Worm (Caenorhabditis elegans) whole organism, L4 larva: ENCODE results near the gene D1044.4.

ENCODE experiments used
- F49E8.2 ChIP-seq: sonication (generic microtip); optimal IDR thresholded peaks from 2 replicates; lab custom pipeline; 2016; ENCODE audit warnings: missing compliant biosample characterization, mild to moderate bottlenecking, missing genetic modification characterization, borderline replicate concordance
- T20F7.1 ChIP-seq: fragments of 200-800 bp; sonication (Bioruptor generic); optimal IDR thresholded peaks from 2 replicates; lab custom pipeline; 2018; ENCODE audit warnings: mild to moderate bottlenecking, missing genetic modification characterization, missing compliant biosample characterization
- Y105C5A.15 ChIP-seq: fragments of 200-800 bp; sonication (Bioruptor generic); IDR thresholded peaks from 2 replicates; pipeline ENCODE4 v1.3.6; 2022; ENCODE audit warnings: missing genetic modification characterization, missing compliant biosample characterization
- Y48G9A.11 ChIP-seq: fragments of 200-800 bp; sonication (Bioruptor generic); IDR thresholded peaks from 2 replicates; pipeline ENCODE4 v1.3.6; 2022; ENCODE audit warnings: missing genetic modification reagents, missing genetic modification characterization, missing compliant biosample characterization
- Y5F2A.4 ChIP-seq: fragments of 200-800 bp; sonication (Bioruptor generic); optimal IDR thresholded peaks from 2 replicates; lab custom pipeline; 2018; ENCODE audit warnings: mild to moderate bottlenecking, missing genetic modification characterization, missing compliant biosample characterization
- ZK337.2 ChIP-seq: fragments of 200-800 bp; sonication (Bioruptor generic); IDR thresholded peaks from 2 replicates; pipeline ENCODE4 v1.3.6; 2022; ENCODE audit warnings: missing genetic modification reagents, missing genetic modification characterization, missing compliant biosample characterization
- aha-1 ChIP-seq: fragments of 150-350 bp; peaks from one replicate; lab custom pipeline; 2014; ENCODE audit warnings: missing biosample characterization, missing genetic modification characterization
- attf-4 ChIP-seq: sonication (generic microtip); optimal IDR thresholded peaks from 3 replicates; lab custom pipeline; 2017; ENCODE audit warnings: missing biosample characterization, missing genetic modification characterization
- ceh-82 ChIP-seq: sonication (generic microtip); optimal IDR thresholded peaks from 2 replicates; lab custom pipeline; 2017; ENCODE audit warnings: missing biosample characterization, missing genetic modification characterization
- daf-16 ChIP-seq, 3 experiments: sonication (generic microtip); optimal IDR thresholded peaks; 2 replicates each; lab custom pipeline; 2016 to 2017; ENCODE audit warnings: missing genetic modification characterization in 3 of 3, missing genetic modification reagents in 3 of 3, mild to moderate bottlenecking in 2 of 3, missing compliant biosample characterization in 2 of 3, missing biosample characterization in 1 of 3, moderate library complexity in 1 of 3
- dmd-6 ChIP-seq: fragments of 200-800 bp; sonication (Bioruptor generic); IDR thresholded peaks from 2 replicates; pipeline ENCODE4 v1.3.6; 2022; ENCODE audit warnings: missing genetic modification reagents, missing genetic modification characterization, missing compliant biosample characterization
- dmd-8 ChIP-seq: fragments of 200-800 bp; sonication (Bioruptor generic); IDR thresholded peaks from 2 replicates; pipeline ENCODE4 v1.3.6; 2022; ENCODE audit warnings: missing genetic modification characterization, missing compliant biosample characterization
- duxl-1 ChIP-seq: sonication (generic microtip); optimal IDR thresholded peaks from 2 replicates; lab custom pipeline; 2016; ENCODE audit warnings: mild to moderate bottlenecking, missing genetic modification characterization, moderate library complexity, missing compliant biosample characterization; ENCODE audit not compliant: poor library complexity
- egl-27 ChIP-seq: sonication (generic microtip); optimal IDR thresholded peaks from 3 replicates; lab custom pipeline; 2017; ENCODE audit warnings: missing biosample characterization, missing genetic modification reagents, missing genetic modification characterization
- gei-8 ChIP-seq: fragments of 200-800 bp; sonication (Bioruptor generic); optimal IDR thresholded peaks from 2 replicates; lab custom pipeline; 2018; ENCODE audit warnings: mild to moderate bottlenecking, missing genetic modification characterization, missing compliant biosample characterization
- hlh-11 ChIP-seq: fragments of 200-800 bp; sonication (Bioruptor generic); optimal IDR thresholded peaks from 2 replicates; lab custom pipeline; 2018; ENCODE audit warnings: mild to moderate bottlenecking, missing genetic modification characterization, missing compliant biosample characterization
- hlh-30 ChIP-seq: sonication (generic microtip); optimal IDR thresholded peaks from 2 replicates; lab custom pipeline; 2017; ENCODE audit warnings: antibody characterized with exemption, mild to moderate bottlenecking, missing genetic modification characterization, missing compliant biosample characterization; ENCODE audit not compliant: insufficient read depth
- hmg-1.1 ChIP-seq: fragments of 200-800 bp; sonication (Bioruptor generic); IDR thresholded peaks from 2 replicates; pipeline ENCODE4 v1.3.6; 2022; ENCODE audit warnings: missing genetic modification reagents, missing genetic modification characterization, missing compliant biosample characterization
- lin-29 ChIP-seq: fragments of 200-800 bp; sonication (Bioruptor generic); IDR thresholded peaks from 2 replicates; pipeline ENCODE4 v1.3.6; 2022; ENCODE audit warnings: missing genetic modification reagents, missing genetic modification characterization, missing compliant biosample characterization
- lir-3 ChIP-seq: sonication (generic microtip); optimal IDR thresholded peaks from 2 replicates; lab custom pipeline; 2016; ENCODE audit warnings: mild to moderate bottlenecking, missing genetic modification characterization, missing compliant biosample characterization
- mdt-29 ChIP-seq: fragments of 200-800 bp; sonication (Bioruptor generic); IDR thresholded peaks from 2 replicates; pipeline ENCODE4 v1.3.6; 2022; ENCODE audit warnings: missing genetic modification reagents, missing genetic modification characterization, missing compliant biosample characterization
- mxl-3 ChIP-seq: fragments of 200-800 bp; sonication (Bioruptor generic); optimal IDR thresholded peaks from 2 replicates; lab custom pipeline; 2018; ENCODE audit warnings: mild to moderate bottlenecking, missing genetic modification characterization, missing compliant biosample characterization
- nhr-25 ChIP-seq: sonication (generic microtip); optimal IDR thresholded peaks from 2 replicates; lab custom pipeline; 2017; ENCODE audit warnings: missing genetic modification characterization, mild to moderate bottlenecking, missing compliant biosample characterization, antibody characterized with exemption, moderate library complexity, borderline replicate concordance; ENCODE audit not compliant: insufficient read depth
- nhr-41 ChIP-seq: fragments of 200-800 bp; sonication (Bioruptor generic); IDR thresholded peaks from 2 replicates; pipeline ENCODE4 v1.3.6; 2022; ENCODE audit warnings: missing genetic modification reagents, missing genetic modification characterization, missing compliant biosample characterization
- nhr-42 ChIP-seq: fragments of 200-800 bp; sonication (Bioruptor generic); IDR thresholded peaks from 2 replicates; pipeline ENCODE4 v1.3.6; 2022; ENCODE audit warnings: missing genetic modification characterization, missing compliant biosample characterization
- nhr-6 ChIP-seq: fragments of 150-350 bp; optimal IDR thresholded peaks from 2 replicates; lab custom pipeline; 2014; ENCODE audit warnings: missing biosample characterization, missing genetic modification characterization
- nhr-76 ChIP-seq: fragments of 150-350 bp; optimal IDR thresholded peaks from 2 replicates; lab custom pipeline; 2014; ENCODE audit warnings: missing biosample characterization, missing genetic modification characterization
- pqm-1 ChIP-seq: sonication (generic microtip); optimal IDR thresholded peaks from 2 replicates; lab custom pipeline; 2017; ENCODE audit warnings: missing biosample characterization, missing genetic modification characterization
- rbr-2 ChIP-seq: sonication (generic microtip); optimal IDR thresholded peaks from 2 replicates; lab custom pipeline; 2016; ENCODE audit warnings: missing genotype, missing genetic modification characterization, missing compliant biosample characterization
- saeg-2 ChIP-seq: fragments of 200-800 bp; sonication (Bioruptor generic); IDR thresholded peaks from 2 replicates; pipeline ENCODE4 v1.3.6; 2022; ENCODE audit warnings: missing genetic modification reagents, missing genetic modification characterization, missing compliant biosample characterization
- sdz-12 ChIP-seq: fragments of 200-800 bp; sonication (Bioruptor generic); optimal IDR thresholded peaks from 2 replicates; lab custom pipeline; 2018; ENCODE audit warnings: mild to moderate bottlenecking, missing genetic modification characterization, missing compliant biosample characterization
- set-16 ChIP-seq: fragments of 200-800 bp; sonication (Bioruptor generic); IDR thresholded peaks from 2 replicates; pipeline ENCODE4 v1.3.6; 2022; ENCODE audit warnings: missing genetic modification reagents, missing genetic modification characterization, missing compliant biosample characterization
- skn-1 ChIP-seq: fragments of 150-350 bp; optimal IDR thresholded peaks from 2 replicates; lab custom pipeline; 2014; ENCODE audit warnings: missing biosample characterization, missing genetic modification characterization
- snpc-1.2 ChIP-seq: fragments of 200-800 bp; sonication (Bioruptor generic); IDR thresholded peaks from 2 replicates; pipeline ENCODE4 v1.3.6; 2022; ENCODE audit warnings: missing genetic modification reagents, missing genetic modification characterization, missing compliant biosample characterization
- snpc-4 ChIP-seq: fragments of 150-350 bp; optimal IDR thresholded peaks from 2 replicates; lab custom pipeline; 2014; ENCODE audit warnings: missing biosample characterization, missing genetic modification characterization
- spr-3 ChIP-seq: fragments of 200-800 bp; sonication (Bioruptor generic); optimal IDR thresholded peaks from 2 replicates; lab custom pipeline; 2018; ENCODE audit warnings: mild to moderate bottlenecking, missing genetic modification characterization, missing compliant biosample characterization
- unc-62 ChIP-seq, 3 experiments: fragments of 150-350 bp in 1 of 3; sonication (generic microtip); optimal IDR thresholded peaks in 2 of 3; peaks in 1 of 3; 1 replicate in 1 of 3; 2 replicates in 2 of 3; lab custom pipeline; 2014 to 2017; ENCODE audit warnings: missing biosample characterization in 3 of 3, missing genetic modification characterization in 3 of 3, missing genetic modification reagents in 3 of 3, missing genotype in 1 of 3
- zfp-2 ChIP-seq: sonication (generic microtip); optimal IDR thresholded peaks from 2 replicates; lab custom pipeline; 2016; ENCODE audit warnings: mild to moderate bottlenecking, missing genetic modification characterization, missing compliant biosample characterization
- zfp-3 ChIP-seq: fragments of 200-800 bp; sonication (Bioruptor generic); conservative IDR thresholded peaks from 2 replicates; pipeline ENCODE4 v1.3.6; 2022; ENCODE audit warnings: missing genetic modification reagents, missing genetic modification characterization, missing compliant biosample characterization
- ztf-7 ChIP-seq: fragments of 150-350 bp; optimal IDR thresholded peaks from 2 replicates; lab custom pipeline; 2014; ENCODE audit warnings: missing biosample characterization, missing genetic modification characterization

Gene D1044.4

DNA sequence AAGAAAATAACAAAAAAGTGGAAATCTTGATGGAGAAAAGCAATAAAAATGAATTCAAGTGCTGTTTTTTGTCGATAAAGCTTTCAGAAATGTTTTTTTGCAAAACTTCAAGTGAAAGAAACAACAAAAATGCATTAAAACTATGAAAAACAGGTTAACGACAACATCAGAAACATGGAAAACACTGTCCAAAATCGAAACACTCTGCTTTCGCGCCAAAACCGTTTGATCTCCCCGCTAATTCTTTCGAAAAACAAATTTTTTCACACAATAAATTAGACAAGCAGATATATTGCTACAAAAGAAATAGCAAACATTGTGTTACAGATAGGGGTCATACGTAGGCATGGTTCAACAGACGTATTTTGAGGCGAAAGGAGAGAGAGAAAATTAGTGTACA lies 19.9 kb upstream of the D1044.4 start:
- TF ChIP-seq T20F7.1 (GFP tag; lab: Kevin White, UChicago), result no peak
- TF ChIP-seq nhr-25 (tag; lab: Kevin White, UChicago), result no peak
- no peak for TF ChIP-seq Y105C5A.15
- no peak for TF ChIP-seq zfp-3 (GFP tag; lab: Robert Waterston, UW)
- TF ChIP-seq aha-1 (tag; lab: Kevin White, UChicago), result peak; percentile 11
- TF ChIP-seq ztf-7 (tag; lab: Kevin White, UChicago), result no peak
- TF ChIP-seq nhr-42, result no peak
- TF ChIP-seq gei-8 (GFP tag; lab: Kevin White, UChicago), result peak; percentile 32
- TF ChIP-seq sdz-12 (GFP tag; lab: Kevin White, UChicago), result no peak
- no peak for TF ChIP-seq egl-27 (tag; lab: Kevin White, UChicago)
- peak; percentile 10 for TF ChIP-seq hlh-11 (tag; lab: Kevin White, UChicago)
- TF ChIP-seq pqm-1 (tag; lab: Kevin White, UChicago), result no peak
- TF ChIP-seq lir-3 (tag; lab: Kevin White, UChicago), result no peak
- TF ChIP-seq ceh-82 (tag; lab: Kevin White, UChicago), result no peak

DNA sequence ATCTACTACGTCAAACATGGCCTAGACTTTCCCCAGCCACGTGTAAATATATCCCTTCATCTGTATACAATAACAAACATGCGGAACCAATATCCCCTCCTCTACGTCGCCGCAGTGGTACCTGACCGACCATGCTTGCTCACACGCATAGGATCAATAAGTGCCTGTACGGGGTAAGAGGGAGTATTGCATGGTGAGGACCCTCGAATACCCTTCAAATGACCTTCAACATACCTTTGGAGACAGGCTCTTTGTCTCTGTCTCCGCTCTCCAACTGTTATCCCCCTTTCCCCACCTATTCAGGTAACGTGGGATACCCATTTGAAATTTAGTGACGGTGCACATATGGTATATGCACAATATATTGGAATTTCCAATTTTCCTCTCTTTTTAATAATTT lies 4.1 kb upstream of the D1044.4 start, which contains the start of gene dex-1:
dex-1 (plus strand) TSS at position 132 of the 400 bp plus-strand sequence.
- TF ChIP-seq daf-16 (GFP tag; optimal IDR thresholded peaks at IDR 0.05; lab: Kevin White, UChicago) (no peak), daf-16 (tag; optimal IDR thresholded peaks at IDR 0.05; lab: Kevin White, UChicago) (no peak)

- TF ChIP-seq aha-1 (tag; lab: Kevin White, UChicago) (peak; percentile 50), snpc-1.2 (no peak)
Measured at ce11 chrIII:5517423-5517822, 4.4 kb downstream of the D1044.4 start, which contains the start of gene nekl-4. Gene nekl-4, minus strand, starts transcription at chrIII:5517523.

- TF ChIP-seq skn-1 (tag; lab: Kevin White, UChicago), result no peak
- no peak for TF ChIP-seq spr-3 (GFP tag; lab: Kevin White, UChicago)
- no peak for TF ChIP-seq lir-3 (tag; lab: Kevin White, UChicago)
- no peak for TF ChIP-seq T20F7.1 (GFP tag; lab: Kevin White, UChicago)
- no peak for TF ChIP-seq snpc-4
- TF ChIP-seq sdz-12 (GFP tag; lab: Kevin White, UChicago), result no peak
- TF ChIP-seq nhr-76, result no peak
- TF ChIP-seq nhr-6 (tag; lab: Kevin White, UChicago), result no peak
- no peak for TF ChIP-seq saeg-2 (GFP tag; lab: Robert Waterston, UW)
- TF ChIP-seq F49E8.2 (tag; lab: Kevin White, UChicago), result no peak
- no peak for TF ChIP-seq rbr-2 (tag; lab: Kevin White, UChicago)
- TF ChIP-seq ZK337.2 (GFP tag; lab: Robert Waterston, UW), result no peak
- TF ChIP-seq dmd-8 (GFP tag; lab: Robert Waterston, UW), result no peak
- no peak for TF ChIP-seq dmd-6 (GFP tag; lab: Robert Waterston, UW)
- TF ChIP-seq set-16 (GFP tag; lab: Robert Waterston, UW), result no peak
- TF ChIP-seq mdt-29 (GFP tag; lab: Robert Waterston, UW), result no peak
Measured at ce11 chrIII:5512502-5512901, 9.3 kb downstream of the D1044.4 start, which contains the start of gene pqn-25. Gene pqn-25, minus strand, starts transcription at chrIII:5512602.

DNA sequence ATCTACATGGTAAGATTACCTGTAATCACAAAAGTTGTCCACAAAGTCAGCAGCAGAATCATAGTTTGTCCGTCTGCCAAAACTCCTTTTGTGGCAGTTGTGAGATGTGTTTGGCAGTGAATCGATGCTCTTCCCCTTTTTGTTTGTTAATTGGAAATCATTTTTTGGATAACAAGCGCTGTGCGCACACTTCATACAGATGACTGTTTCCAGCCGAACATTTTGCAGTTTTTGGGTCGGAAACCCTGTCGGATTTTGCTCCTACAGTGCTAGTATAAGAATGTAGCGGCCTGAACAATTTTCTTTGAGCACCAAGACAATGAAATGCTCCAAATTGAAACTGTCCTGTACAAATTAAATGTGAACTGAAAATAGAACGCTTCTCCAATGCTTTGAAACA lies 13.2 kb downstream of the D1044.4 start, which contains the start of gene D1044.7:
D1044.7 (minus strand) TSS at position 101 of the 400 bp plus-strand sequence.
- TF ChIP-seq nhr-76 (no peak), unc-62 (GFP tag; optimal IDR thresholded peaks at IDR 0.05 in 1 of 2; lab: Kevin White, UChicago) (peak in 1 of 2 experiments; percentile 63), unc-62 (tag; optimal IDR thresholded peaks at IDR 0.05; lab: Kevin White, UChicago) (no peak)
- TF ChIP-seq, all 104 proteins: peak for 1

- TF ChIP-seq duxl-1 (tag; lab: Kevin White, UChicago), result no peak
- TF ChIP-seq dmd-8 (GFP tag; lab: Robert Waterston, UW), result no peak
- TF ChIP-seq attf-4 (tag; lab: Kevin White, UChicago), result no peak
- TF ChIP-seq dmd-6 (GFP tag; lab: Robert Waterston, UW), result no peak
- TF ChIP-seq hlh-30 (tag; lab: Kevin White, UChicago), result no peak
- no peak for TF ChIP-seq ztf-7 (tag; lab: Kevin White, UChicago)
- TF ChIP-seq Y48G9A.11 (GFP tag; lab: Robert Waterston, UW), result no peak
- no peak for TF ChIP-seq lin-29 (GFP tag; lab: Robert Waterston, UW)
- TF ChIP-seq Y5F2A.4, result no peak
- no peak for TF ChIP-seq hmg-1.1
- TF ChIP-seq mxl-3 (GFP tag; lab: Kevin White, UChicago), result no peak
- no peak for TF ChIP-seq zfp-2 (tag; lab: Kevin White, UChicago)
- no peak for TF ChIP-seq pqm-1 (tag; lab: Kevin White, UChicago)
- TF ChIP-seq nhr-41 (GFP tag; lab: Robert Waterston, UW), result no peak
- no peak for TF ChIP-seq nhr-76
- TF ChIP-seq, all 104 proteins: peak for 0
Measured at ce11 chrIII:5506936-5507335, 14.9 kb downstream of the D1044.4 start.
